Worm (Caenorhabditis elegans) whole organism, L2 larva: ENCODE data around the gene Y55F3BR.2.

Experiments
- C34F6.9 ChIP-seq: fragments of 150-350 bp; optimal IDR thresholded peaks from 2 replicates; lab custom pipeline; 2014; ENCODE audit warnings: missing biosample characterization, missing genetic modification characterization
- F13H6.1 ChIP-seq: sonication (generic microtip); optimal IDR thresholded peaks from 2 replicates; lab custom pipeline; 2016; ENCODE audit warnings: missing genetic modification characterization, missing compliant biosample characterization
- R02D3.7 ChIP-seq: fragments of 150-350 bp; optimal IDR thresholded peaks from 2 replicates; lab custom pipeline; 2014; ENCODE audit warnings: missing biosample characterization, missing genetic modification characterization
- ZK546.5 ChIP-seq: sonication (generic microtip); optimal IDR thresholded peaks from 2 replicates; lab custom pipeline; 2017; ENCODE audit warnings: missing biosample characterization, missing genetic modification characterization
- ama-1 ChIP-seq: fragments of 150-350 bp; optimal IDR thresholded peaks from 2 replicates; lab custom pipeline; 2018; ENCODE audit warnings: inconsistent platforms
- blmp-1 ChIP-seq: sonication (generic microtip); optimal IDR thresholded peaks from 2 replicates; lab custom pipeline; 2017; ENCODE audit warnings: missing genetic modification characterization, mild to moderate bottlenecking, missing compliant biosample characterization, antibody characterized with exemption, moderate library complexity; ENCODE audit not compliant: insufficient read depth
- ceh-82 ChIP-seq: fragments of 150-350 bp; optimal IDR thresholded peaks from 2 replicates; lab custom pipeline; 2014; ENCODE audit warnings: missing biosample characterization, missing genetic modification characterization
- dmd-4 ChIP-seq: sonication (generic microtip); optimal IDR thresholded peaks from 2 replicates; lab custom pipeline; 2017; ENCODE audit warnings: missing biosample characterization, missing genetic modification characterization
- elt-1 ChIP-seq: fragments of 150-350 bp; optimal IDR thresholded peaks from 2 replicates; lab custom pipeline; 2014; ENCODE audit warnings: missing biosample characterization, missing genetic modification characterization
- fos-1 ChIP-seq: fragments of 150-350 bp; optimal IDR thresholded peaks from 2 replicates; lab custom pipeline; 2014; ENCODE audit warnings: missing biosample characterization, missing genetic modification characterization
- gmeb-1 ChIP-seq: fragments of 150-350 bp; optimal IDR thresholded peaks from 2 replicates; lab custom pipeline; 2014; ENCODE audit warnings: missing biosample characterization, missing genetic modification characterization
- lin-13 ChIP-seq: fragments of 150-350 bp; optimal IDR thresholded peaks from 2 replicates; lab custom pipeline; 2014; ENCODE audit warnings: missing biosample characterization, missing genetic modification reagents, missing genetic modification characterization
- lsy-2 ChIP-seq, 2 experiments: fragments of 150-350 bp in 1 of 2; sonication (generic microtip) in 1 of 2; optimal IDR thresholded peaks; 2 replicates each; lab custom pipeline; 2014 to 2017; ENCODE audit warnings: missing biosample characterization in 2 of 2, missing genetic modification characterization in 2 of 2
- mab-5 ChIP-seq: fragments of 150-350 bp; optimal IDR thresholded peaks from 2 replicates; lab custom pipeline; 2014; ENCODE audit warnings: missing biosample characterization, missing genetic modification characterization
- mbf-1 ChIP-seq: sonication (generic microtip); optimal IDR thresholded peaks from 2 replicates; lab custom pipeline; 2017; ENCODE audit warnings: missing biosample characterization, missing genetic modification characterization
- nhr-11 ChIP-seq: fragments of 150-350 bp; optimal IDR thresholded peaks from 2 replicates; lab custom pipeline; 2014; ENCODE audit warnings: missing biosample characterization, missing genetic modification characterization
- nhr-12 ChIP-seq: fragments of 150-350 bp; optimal IDR thresholded peaks from 2 replicates; lab custom pipeline; 2014; ENCODE audit warnings: missing biosample characterization, missing genetic modification characterization
- nhr-129 ChIP-seq: fragments of 150-350 bp; optimal IDR thresholded peaks from 2 replicates; lab custom pipeline; 2014; ENCODE audit warnings: missing biosample characterization, missing genetic modification characterization
- nhr-21 ChIP-seq: fragments of 150-350 bp; optimal IDR thresholded peaks from 2 replicates; lab custom pipeline; 2014; ENCODE audit warnings: missing biosample characterization, missing genetic modification characterization
- nhr-6 ChIP-seq: fragments of 150-350 bp; optimal IDR thresholded peaks from 2 replicates; lab custom pipeline; 2014; ENCODE audit warnings: missing biosample characterization, missing genetic modification characterization
- peb-1 ChIP-seq: fragments of 150-350 bp; optimal IDR thresholded peaks from 2 replicates; lab custom pipeline; 2014; ENCODE audit warnings: missing biosample characterization, missing genetic modification characterization
- sem-4 ChIP-seq: fragments of 150-350 bp; optimal IDR thresholded peaks from 2 replicates; lab custom pipeline; 2014; ENCODE audit warnings: missing biosample characterization, missing genetic modification reagents, missing genetic modification characterization
- skn-1 ChIP-seq: sonication (generic microtip); optimal IDR thresholded peaks from 2 replicates; lab custom pipeline; 2017; ENCODE audit warnings: missing biosample characterization, missing genetic modification characterization
- sma-9 ChIP-seq, 2 experiments: fragments of 150-350 bp in 1 of 2; sonication (generic microtip) in 1 of 2; optimal IDR thresholded peaks; 2 replicates each; lab custom pipeline; 2014 to 2016; ENCODE audit warnings: missing genetic modification characterization in 2 of 2, mild to moderate bottlenecking in 1 of 2, missing biosample characterization in 1 of 2, missing compliant biosample characterization in 1 of 2, missing genetic modification reagents in 1 of 2, moderate library complexity in 1 of 2
- snpc-4 ChIP-seq: fragments of 150-350 bp; optimal IDR thresholded peaks from 2 replicates; lab custom pipeline; 2014; ENCODE audit warnings: missing biosample characterization, missing genetic modification characterization
- unc-62 ChIP-seq: fragments of 150-350 bp; optimal IDR thresholded peaks from 2 replicates; lab custom pipeline; 2014; ENCODE audit warnings: missing biosample characterization, missing genetic modification reagents, missing genetic modification characterization
- ztf-1 ChIP-seq: fragments of 200-800 bp; sonication (Bioruptor generic); conservative IDR thresholded peaks from 2 replicates; pipeline ENCODE4 v1.3.6; 2022; ENCODE audit warnings: missing genetic modification characterization, missing compliant biosample characterization

The Y55F3BR.2 gene

ce11 chrIV:829107-829506 lies 29.6 kb upstream of the Y55F3BR.2 start:
- TF ChIP-seq nhr-129 (peak; percentile 86), C34F6.9 (tag; lab: Kevin White, UChicago) (peak; percentile 41), gmeb-1 (tag; lab: Kevin White, UChicago) (no peak), nhr-12 (tag; lab: Kevin White, UChicago) (no peak), R02D3.7 (tag; lab: Kevin White, UChicago) (no peak)

- TF ChIP-seq dmd-4 (tag; lab: Kevin White, UChicago) (no peak), unc-62 (GFP tag; lab: Kevin White, UChicago) (no peak), F13H6.1 (tag; lab: Kevin White, UChicago) (no peak)
Observed at ce11 chrIV:829691-830090, 29.0 kb upstream of the Y55F3BR.2 start.

- TF ChIP-seq fos-1 (tag; lab: Kevin White, UChicago) (no peak), mab-5 (tag; lab: Kevin White, UChicago) (no peak), C34F6.9 (tag; lab: Kevin White, UChicago) (no peak), nhr-11 (tag; lab: Kevin White, UChicago) (no peak), lin-13 (GFP tag; lab: Kevin White, UChicago) (no peak), ama-1 (no peak), dmd-4 (tag; lab: Kevin White, UChicago) (no peak), ztf-1 (GFP tag; lab: Robert Waterston, UW) (no peak), sem-4 (tag; lab: Kevin White, UChicago) (no peak), snpc-4 (tag; lab: Kevin White, UChicago) (no peak), R02D3.7 (tag; lab: Kevin White, UChicago) (no peak), nhr-129 (no peak), nhr-6 (tag; lab: Kevin White, UChicago) (no peak)
Observed at ce11 chrIV:830262-830960, 28.3 kb upstream of the Y55F3BR.2 start.

DNA sequence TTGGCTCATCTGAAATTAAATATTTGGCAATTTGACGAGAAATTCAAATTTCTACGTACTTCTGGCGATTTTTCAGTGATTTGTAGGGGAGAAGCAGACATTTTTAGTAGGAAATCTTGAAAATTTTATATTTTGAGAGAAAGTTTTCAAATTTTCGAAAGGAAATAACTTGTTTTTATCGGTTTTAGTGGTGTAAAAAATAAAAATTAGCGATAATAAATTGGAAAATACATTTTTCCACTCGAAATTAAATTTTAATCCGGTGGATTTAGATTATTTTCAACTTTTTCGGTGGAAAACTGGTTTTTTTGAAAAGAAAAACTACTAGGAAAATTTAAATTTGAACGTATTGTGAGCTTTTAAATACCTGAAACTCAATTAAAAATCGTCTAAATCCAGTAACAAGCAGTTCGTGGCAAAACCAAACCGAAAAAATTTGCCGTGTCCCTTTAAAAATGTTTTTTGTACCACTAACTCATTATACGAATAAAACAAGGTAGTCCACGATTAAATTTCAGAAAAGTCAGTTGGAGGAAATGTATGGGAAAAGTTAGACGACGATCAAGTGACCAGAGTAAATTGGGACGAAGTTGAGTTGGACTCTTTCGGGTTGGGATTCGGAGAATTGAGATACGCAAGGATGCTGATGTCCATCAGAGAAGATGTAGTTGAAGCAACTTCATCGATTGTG lies 26.8 kb upstream of the Y55F3BR.2 start, which contains the start of the genes madf-1 and Y55F3BR.10:
madf-1 (minus strand) TSS at position 101 of the 691 bp plus-strand sequence.
Y55F3BR.10 (plus strand) TSS at position 641 of the 691 bp plus-strand sequence.
- TF ChIP-seq nhr-12 (tag; lab: Kevin White, UChicago) (no peak), ZK546.5 (tag; lab: Kevin White, UChicago) (no peak), snpc-4 (tag; lab: Kevin White, UChicago) (no peak), elt-1 (no peak)

- peak; percentile 20 for TF ChIP-seq C34F6.9 (tag; lab: Kevin White, UChicago)
- peak in 1 of 2 experiments; percentile 1 for TF ChIP-seq lsy-2 (tag; optimal IDR thresholded peaks at IDR 0.05; lab: Kevin White, UChicago)
- TF ChIP-seq blmp-1 (tag; lab: Kevin White, UChicago), result no peak
- no peak for TF ChIP-seq nhr-11 (tag; lab: Kevin White, UChicago)
Observed at ce11 chrIV:833517-833916, 25.2 kb upstream of the Y55F3BR.2 start.

DNA sequence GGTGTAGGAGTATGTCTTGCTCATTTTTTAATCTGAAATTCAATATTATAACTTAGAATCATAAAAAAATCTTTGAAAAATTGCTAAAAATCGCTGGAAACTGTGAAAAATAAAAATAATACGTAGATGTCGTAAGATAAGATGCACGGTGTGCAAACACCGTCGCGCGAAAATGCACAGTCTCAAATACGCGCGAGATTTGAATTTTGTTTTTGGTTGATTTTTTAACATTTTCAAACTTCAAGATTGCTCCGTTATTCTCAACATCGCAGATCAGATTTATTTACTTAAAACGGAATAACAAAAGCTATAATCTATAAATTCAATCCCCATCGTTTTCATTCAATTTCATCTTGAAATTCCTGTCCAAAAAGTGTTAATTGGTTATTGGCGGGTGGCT lies 16.6 kb upstream of the Y55F3BR.2 start, which contains the start of gene Y55F3BR.6:
Y55F3BR.6 (minus strand) TSS at position 32 of the 400 bp plus-strand sequence.
- TF ChIP-seq nhr-129, result no peak
- TF ChIP-seq ceh-82 (tag; lab: Kevin White, UChicago), result no peak
- TF ChIP-seq mbf-1 (tag; lab: Kevin White, UChicago), result no peak
- TF ChIP-seq skn-1 (tag; lab: Kevin White, UChicago), result no peak
- no peak for TF ChIP-seq R02D3.7 (tag; lab: Kevin White, UChicago)
- no peak for TF ChIP-seq sma-9 (GFP tag; optimal IDR thresholded peaks at IDR 0.05; lab: Kevin White, UChicago)
- no peak for TF ChIP-seq sma-9 (tag; optimal IDR thresholded peaks at IDR 0.05; lab: Kevin White, UChicago)
- TF ChIP-seq nhr-21 (tag; lab: Kevin White, UChicago), result no peak
- no peak for TF ChIP-seq nhr-6 (tag; lab: Kevin White, UChicago)
- TF ChIP-seq sem-4 (tag; lab: Kevin White, UChicago), result no peak
- no peak for TF ChIP-seq nhr-12 (tag; lab: Kevin White, UChicago)
- TF ChIP-seq ama-1, result no peak
- no peak for TF ChIP-seq peb-1
- TF ChIP-seq, all 48 proteins: peak for 0
